Worm (Caenorhabditis elegans): Measurements from ENCODE around the gene nhr-141.

Gene nhr-141

ce11 chrV:7460898-7461297 lies 16.4 kb downstream of the nhr-141 start, which contains the start of gene srh-92:
Gene srh-92 (minus strand): TSS chrV:7460998.
- TF ChIP-seq ztf-11 (tag; optimal IDR thresholded peaks at IDR 0.05) (no peak), ceh-16 (tag; optimal IDR thresholded peaks at IDR 0.05) (no peak), elt-2 (tag; optimal IDR thresholded peaks at IDR 0.05) (no peak), lsy-12 (tag; optimal IDR thresholded peaks at IDR 0.05) (no peak), nfya-1 (tag; optimal IDR thresholded peaks at IDR 0.05; ENCODE audit: insufficient read depth) (no peak), unc-62 (GFP tag; optimal IDR thresholded peaks at IDR 0.05) (no peak), egl-27 (tag; optimal IDR thresholded peaks at IDR 0.05) (no peak), hmg-11 (tag; optimal IDR thresholded peaks at IDR 0.05) (no peak), nhr-77 (tag; optimal IDR thresholded peaks at IDR 0.05) (no peak), nhr-28 (tag; optimal IDR thresholded peaks at IDR 0.05) (no peak), ceh-82 (tag; optimal IDR thresholded peaks at IDR 0.05) (no peak), mdl-1 (tag; optimal IDR thresholded peaks at IDR 0.05) (no peak), ceh-9 (tag; optimal IDR thresholded peaks at IDR 0.05) (no peak), lin-15B (tag; optimal IDR thresholded peaks at IDR 0.05) (no peak), jun-1 (tag; optimal IDR thresholded peaks at IDR 0.05) (no peak), ceh-28 (tag; optimal IDR thresholded peaks at IDR 0.05) (no peak), ZK546.5 (tag; optimal IDR thresholded peaks at IDR 0.05) (no peak), ama-1 (optimal IDR thresholded peaks at IDR 0.05) (no peak), sea-2 (GFP tag; optimal IDR thresholded peaks at IDR 0.05) (no peak)

DNA sequence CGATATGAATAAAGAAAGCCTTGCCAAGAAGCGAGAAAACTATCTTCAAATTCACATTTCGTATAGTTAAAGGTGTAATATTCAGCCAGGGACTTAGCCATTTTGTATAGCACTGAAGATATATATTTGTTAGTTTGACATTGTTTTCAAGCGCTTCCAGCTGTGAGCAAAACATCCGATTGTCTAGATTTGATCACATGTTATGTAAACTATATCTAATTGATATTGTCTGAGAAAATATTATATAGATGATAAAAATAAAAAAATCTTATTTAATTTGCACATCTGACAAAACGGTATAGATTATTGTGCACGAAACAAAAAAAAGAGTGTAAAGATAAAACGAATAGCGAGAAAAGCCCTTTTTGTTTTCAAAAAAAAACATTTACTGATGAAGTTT lies 20.2 kb downstream of the nhr-141 start, which contains the start of gene srh-89:
TSS of gene srh-89 (minus strand) at position 101 of the 400 bp plus-strand sequence.
- TF ChIP-seq nhr-67 (tag; optimal IDR thresholded peaks at IDR 0.05) (no peak), elt-1 (tag; optimal IDR thresholded peaks at IDR 0.05) (no peak), fos-1 (tag; optimal IDR thresholded peaks at IDR 0.05) (no peak), hmg-11 (tag; optimal IDR thresholded peaks at IDR 0.05) (no peak), nhr-77 (tag; optimal IDR thresholded peaks at IDR 0.05) (no peak), lsy-12 (tag; optimal IDR thresholded peaks at IDR 0.05) (no peak), nhr-12 (tag; optimal IDR thresholded peaks at IDR 0.05) (no peak), nhr-237 (tag; optimal IDR thresholded peaks at IDR 0.05) (no peak), egl-5 (tag; optimal IDR thresholded peaks at IDR 0.05) (no peak), ceh-28 (tag; optimal IDR thresholded peaks at IDR 0.05) (no peak)

- TF ChIP-seq tbx-2 (tag; optimal IDR thresholded peaks at IDR 0.05) (no peak), nhr-25 (tag; optimal IDR thresholded peaks at IDR 0.05) (peak; percentile 65), nfya-1 (tag; optimal IDR thresholded peaks at IDR 0.05; ENCODE audit: insufficient read depth) (peak; percentile 71), egl-5 (tag; optimal IDR thresholded peaks at IDR 0.05) (peak; percentile 50), nhr-43 (tag; optimal IDR thresholded peaks at IDR 0.05; ENCODE audit: poor library complexity, severe bottlenecking) (peak; percentile 57), elt-2 (tag; optimal IDR thresholded peaks at IDR 0.05) (peak; percentile 40), pqm-1 (tag; optimal IDR thresholded peaks at IDR 0.05) (peak; percentile 39), hmg-11 (tag; optimal IDR thresholded peaks at IDR 0.05) (peak; percentile 80), ztf-4 (tag; optimal IDR thresholded peaks at IDR 0.05) (no peak), lin-15B (tag; optimal IDR thresholded peaks at IDR 0.05) (peak; percentile 77), snpc-4 (tag; optimal IDR thresholded peaks at IDR 0.05) (peak; percentile 76)
These were observed 21.0 kb downstream of the nhr-141 start, which contains the start of gene F25E5.1 for ce11 chrV:7465509-7465908. Gene F25E5.1 (plus strand): TSS chrV:7465884.

ce11 chrV:7472815-7473214 lies 28.4 kb downstream of the nhr-141 start, which contains the start of gene str-28:
Gene str-28 (minus strand): TSS chrV:7472915.
- TF ChIP-seq nhr-28 (tag; optimal IDR thresholded peaks at IDR 0.05) (no peak), unc-39 (tag; optimal IDR thresholded peaks at IDR 0.05) (no peak), nhr-25 (tag; optimal IDR thresholded peaks at IDR 0.05) (no peak), nhr-11 (tag; optimal IDR thresholded peaks at IDR 0.05) (no peak), ama-1 (optimal IDR thresholded peaks at IDR 0.05) (no peak), nhr-67 (tag; optimal IDR thresholded peaks at IDR 0.05) (no peak), pha-4 (tag; optimal IDR thresholded peaks at IDR 0.05) (no peak), jun-1 (tag; optimal IDR thresholded peaks at IDR 0.05) (no peak), hmg-11 (tag; optimal IDR thresholded peaks at IDR 0.05) (no peak), zag-1 (tag; optimal IDR thresholded peaks at IDR 0.05) (no peak), lin-15B (tag; optimal IDR thresholded peaks at IDR 0.05) (no peak), daf-12 (tag; optimal IDR thresholded peaks at IDR 0.05) (no peak), aly-2 (tag; optimal IDR thresholded peaks at IDR 0.05) (no peak), skn-1 (tag; optimal IDR thresholded peaks at IDR 0.05) (no peak), elt-1 (tag; optimal IDR thresholded peaks at IDR 0.05) (no peak), fkh-10 (GFP tag; optimal IDR thresholded peaks at IDR 0.05) (no peak), elt-3 (tag; optimal IDR thresholded peaks at IDR 0.05) (no peak), nhr-43 (tag; optimal IDR thresholded peaks at IDR 0.05; ENCODE audit: poor library complexity, severe bottlenecking) (no peak), eor-1 (tag; optimal IDR thresholded peaks at IDR 0.05) (no peak)

All from whole organism, L3 larva.